Worm (Caenorhabditis elegans): ENCODE data around the gene twk-40.

DNA sequence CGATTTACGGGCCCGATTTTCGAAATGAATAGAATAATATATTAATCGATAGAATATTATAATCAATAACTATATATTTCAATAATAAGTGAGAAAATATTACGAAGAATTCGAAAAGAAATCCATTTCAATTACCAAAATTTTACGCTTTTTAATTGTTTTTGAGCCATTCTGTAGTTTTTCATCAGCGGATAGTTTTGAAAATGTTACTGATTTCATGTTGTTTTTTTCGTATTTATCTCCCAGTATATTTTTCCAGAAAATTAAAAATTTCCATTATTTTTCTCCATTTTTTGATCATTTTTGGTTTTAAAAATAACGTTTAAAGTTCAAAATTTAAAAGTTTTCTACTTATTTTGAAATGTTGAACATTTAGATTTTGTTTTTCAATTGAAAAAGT is 13.4 kb upstream of the twk-40 start, which contains the start of gene T28A8.3:
- TF ChIP-seq lsy-2 (tag; optimal IDR thresholded peaks at IDR 0.05): no peak
- no peak for TF ChIP-seq unc-62 (GFP tag; optimal IDR thresholded peaks at IDR 0.05)
- no peak for TF ChIP-seq lin-13 (GFP tag; optimal IDR thresholded peaks at IDR 0.05)
- TF ChIP-seq Y55F3AM.14 (GFP tag; optimal IDR thresholded peaks at IDR 0.05): no peak
- no peak for TF ChIP-seq ama-1 (optimal IDR thresholded peaks at IDR 0.05)
- TF ChIP-seq mdl-1 (tag; optimal IDR thresholded peaks at IDR 0.05): no peak
- no peak for TF ChIP-seq aly-2 (tag; optimal IDR thresholded peaks at IDR 0.05)
- TF ChIP-seq zag-1 (tag; optimal IDR thresholded peaks at IDR 0.05): no peak
- no peak for TF ChIP-seq nhr-77 (tag; optimal IDR thresholded peaks at IDR 0.05)
- no peak for TF ChIP-seq ceh-82 (tag; optimal IDR thresholded peaks at IDR 0.05)
- TF ChIP-seq mab-5 (tag; optimal IDR thresholded peaks at IDR 0.05): no peak
- no peak for TF ChIP-seq F13H6.1 (tag; optimal IDR thresholded peaks at IDR 0.05)
